Worm (Caenorhabditis elegans): Measurements from ENCODE around the gene nmur-2.
A peak's percentile ranks its signal among the peaks of the same experiment; 100 is the strongest.
"Not testable (repeated sequence)": the region's sequence is repeated elsewhere in the genome, so short reads cannot be mapped to it uniquely, and the experiment has no call there.

The nmur-2 gene

ce11 chrII:98894-99293 lies 25.9 kb downstream of the nmur-2 start, which contains the start of gene C50D2.10:
Gene C50D2.10 (plus strand): TSS chrII:99138.
- TF ChIP-seq tab-1, ztf-23, flt-1 (GFP tag; IDR thresholded peaks at IDR 0.05): not testable (repeated sequence)

DNA sequence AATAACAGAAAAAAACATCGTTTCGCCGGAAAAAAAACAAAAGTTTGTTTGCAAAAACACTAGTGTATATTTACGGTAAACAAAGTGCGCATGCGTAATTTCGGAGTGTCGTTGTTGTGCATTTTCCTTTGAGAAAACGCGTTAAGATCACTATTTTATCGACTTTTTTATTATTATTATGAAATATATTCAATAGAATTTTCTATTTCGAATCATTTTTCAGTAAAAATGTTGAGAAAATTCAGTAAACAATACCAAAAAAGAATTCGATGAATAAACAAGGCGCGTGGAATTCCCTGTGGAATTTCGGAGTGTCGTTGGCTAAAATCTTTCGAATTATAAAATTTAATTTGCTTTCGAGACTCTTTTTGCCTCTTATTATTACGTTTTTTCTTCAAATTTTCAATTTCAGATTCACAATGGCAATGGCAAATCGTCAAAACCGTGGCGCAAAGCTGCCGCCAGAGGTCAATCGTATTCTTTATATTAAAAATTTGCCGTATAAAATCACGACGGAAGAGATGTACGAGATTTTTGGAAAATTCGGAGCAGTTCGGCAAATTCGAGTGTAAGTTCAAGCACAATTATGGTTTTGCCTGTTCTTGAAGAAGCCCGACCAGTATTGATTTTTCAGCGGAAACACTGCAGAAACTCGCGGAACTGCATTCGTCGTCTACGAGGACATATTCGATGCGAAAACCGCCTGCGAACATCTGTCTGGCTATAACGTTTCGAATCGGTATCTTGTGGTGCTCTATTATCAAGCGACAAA lies 26.6 kb downstream of the nmur-2 start, which contains the start of the genes luc-7L3 and sftb-6:
Gene luc-7L3 (minus strand): TSS at position 36 of the 772 bp plus-strand sequence.
Gene sftb-6 (plus strand): TSS at position 413 of the 772 bp plus-strand sequence.
- TF ChIP-seq tab-1 (GFP tag; IDR thresholded peaks at IDR 0.05) (no peak), ztf-23 (GFP tag; IDR thresholded peaks at IDR 0.05) (no peak), med-1 (GFP tag; optimal IDR thresholded peaks at IDR 0.05; ENCODE audit: insufficient read depth) (no peak), ztf-29 (GFP tag; IDR thresholded peaks at IDR 0.05) (no peak), cog-1 (tag; optimal IDR thresholded peaks at IDR 0.05) (peak; percentile 13), flt-1 (GFP tag; IDR thresholded peaks at IDR 0.05) (no peak), ref-1 (GFP tag; conservative IDR thresholded peaks at IDR 0.05) (no peak), T22C8.4 (GFP tag; IDR thresholded peaks at IDR 0.05) (peak; percentile 28; the same call in 1 of the 2 replicates), klf-2 (GFP tag; conservative IDR thresholded peaks at IDR 0.05) (no peak)

DNA sequence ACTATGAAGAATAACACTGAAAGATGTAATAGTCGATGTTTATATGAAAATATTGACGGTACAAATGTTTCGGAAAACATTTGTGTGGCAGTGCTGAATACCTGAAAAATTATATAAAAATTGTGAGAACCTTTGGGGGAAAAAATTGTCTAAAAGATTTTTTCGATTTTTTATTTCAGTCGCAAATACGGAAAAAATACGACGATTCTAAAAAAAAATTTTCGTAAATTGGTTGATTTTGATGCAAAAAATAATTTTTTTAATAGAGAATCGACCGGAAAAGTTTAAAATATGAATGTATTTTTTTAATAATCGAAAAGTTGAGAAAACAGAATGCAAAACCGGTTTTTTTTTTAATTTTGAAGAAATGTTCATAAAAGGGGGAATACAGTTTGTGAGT lies 29.6 kb downstream of the nmur-2 start, which contains the start of gene C50D2.7:
Gene C50D2.7 (minus strand): TSS at position 101 of the 400 bp plus-strand sequence.
- TF ChIP-seq flt-1 (GFP tag; IDR thresholded peaks at IDR 0.05) (no peak), med-1 (GFP tag; optimal IDR thresholded peaks at IDR 0.05; ENCODE audit: insufficient read depth) (no peak), tab-1 (GFP tag; IDR thresholded peaks at IDR 0.05) (no peak), T22C8.4 (GFP tag; IDR thresholded peaks at IDR 0.05) (no peak), ztf-23 (GFP tag; IDR thresholded peaks at IDR 0.05) (no peak), klf-2 (GFP tag; conservative IDR thresholded peaks at IDR 0.05) (no peak), ref-1 (GFP tag; conservative IDR thresholded peaks at IDR 0.05) (no peak), cog-1 (tag; optimal IDR thresholded peaks at IDR 0.05) (no peak), ztf-29 (GFP tag; IDR thresholded peaks at IDR 0.05) (no peak)

DNA sequence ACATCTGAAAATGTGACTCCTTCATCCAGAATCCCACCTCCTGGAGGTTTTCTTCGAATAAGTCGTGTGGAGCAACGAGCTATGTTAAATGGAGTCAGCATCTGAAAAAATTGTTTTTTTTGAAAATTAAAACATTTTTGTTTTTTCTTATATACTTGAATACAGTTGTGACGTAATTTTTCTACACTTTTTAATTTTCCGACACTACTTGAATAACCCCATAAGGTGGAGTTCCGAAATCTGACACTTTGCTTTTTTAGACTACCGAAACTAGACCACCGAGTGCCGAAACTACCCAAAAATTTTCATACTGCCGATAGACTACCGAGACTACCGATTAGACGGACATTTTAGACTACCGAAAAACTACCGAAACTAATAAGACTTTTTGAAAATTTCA lies 33.4 kb downstream of the nmur-2 start, which contains the start of gene mcat-1:
Gene mcat-1 (minus strand): TSS at position 101 of the 400 bp plus-strand sequence.
- TF ChIP-seq med-1 (GFP tag; optimal IDR thresholded peaks at IDR 0.05; ENCODE audit: insufficient read depth) (no peak), ztf-29 (GFP tag; IDR thresholded peaks at IDR 0.05) (no peak), ztf-23 (GFP tag; IDR thresholded peaks at IDR 0.05) (no peak), ref-1 (GFP tag; conservative IDR thresholded peaks at IDR 0.05) (no peak), cog-1 (tag; optimal IDR thresholded peaks at IDR 0.05) (no peak), tab-1 (GFP tag; IDR thresholded peaks at IDR 0.05) (no peak)

- TF ChIP-seq flt-1 (GFP tag; IDR thresholded peaks at IDR 0.05) = no peak
- no peak for TF ChIP-seq cog-1 (tag; optimal IDR thresholded peaks at IDR 0.05)
- no peak for TF ChIP-seq ref-1 (GFP tag; conservative IDR thresholded peaks at IDR 0.05)
- TF ChIP-seq tab-1 (GFP tag; IDR thresholded peaks at IDR 0.05) = no peak
- no peak for TF ChIP-seq ztf-29 (GFP tag; IDR thresholded peaks at IDR 0.05)
- TF ChIP-seq klf-2 (GFP tag; conservative IDR thresholded peaks at IDR 0.05) = no peak
- no peak for TF ChIP-seq med-1 (GFP tag; optimal IDR thresholded peaks at IDR 0.05; ENCODE audit: insufficient read depth)
- no peak for TF ChIP-seq ztf-23 (GFP tag; IDR thresholded peaks at IDR 0.05)
- TF ChIP-seq T22C8.4 (GFP tag; IDR thresholded peaks at IDR 0.05) = no peak
Observed at ce11 chrII:87937-88336, 36.9 kb downstream of the nmur-2 start.

ce11 chrII:86794-87193 lies 38.0 kb downstream of the nmur-2 start:
- TF ChIP-seq T22C8.4 (GFP tag; IDR thresholded peaks at IDR 0.05) (no peak), klf-2 (GFP tag; conservative IDR thresholded peaks at IDR 0.05) (no peak), flt-1 (GFP tag; IDR thresholded peaks at IDR 0.05) (no peak), cog-1 (tag; optimal IDR thresholded peaks at IDR 0.05) (no peak), med-1 (GFP tag; optimal IDR thresholded peaks at IDR 0.05; ENCODE audit: insufficient read depth) (no peak), ztf-29 (GFP tag; IDR thresholded peaks at IDR 0.05) (no peak), ztf-23 (GFP tag; IDR thresholded peaks at IDR 0.05) (no peak), tab-1 (GFP tag; IDR thresholded peaks at IDR 0.05) (no peak), ref-1 (GFP tag; conservative IDR thresholded peaks at IDR 0.05) (no peak)

DNA sequence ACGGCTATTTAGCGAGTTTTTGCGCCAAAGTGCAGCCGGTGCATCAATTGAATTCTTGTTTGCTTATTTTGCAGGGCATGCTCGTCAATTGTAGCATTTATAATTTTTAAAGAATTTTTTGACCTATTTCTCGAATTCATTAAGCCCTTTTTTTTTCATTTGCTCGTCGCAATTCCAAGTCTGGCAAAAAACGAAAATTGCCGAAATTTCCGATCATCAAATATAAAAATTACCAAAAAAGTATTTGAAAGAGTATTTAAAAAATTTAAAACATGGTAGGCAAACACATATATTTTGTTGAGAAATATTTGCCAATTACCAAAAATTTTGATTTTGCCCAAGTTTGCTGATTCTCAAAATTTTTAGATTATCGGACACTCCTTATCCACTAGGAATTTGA lies 40.7 kb downstream of the nmur-2 start, which contains the start of gene C50D2.6:
Gene C50D2.6 (plus strand): TSS at position 301 of the 400 bp plus-strand sequence.
- TF ChIP-seq med-1 (GFP tag; optimal IDR thresholded peaks at IDR 0.05; ENCODE audit: insufficient read depth) = no peak
- no peak for TF ChIP-seq ref-1 (GFP tag; conservative IDR thresholded peaks at IDR 0.05)
- TF ChIP-seq tab-1 (GFP tag; IDR thresholded peaks at IDR 0.05) = no peak
- no peak for TF ChIP-seq ztf-29 (GFP tag; IDR thresholded peaks at IDR 0.05)
- no peak for TF ChIP-seq klf-2 (GFP tag; conservative IDR thresholded peaks at IDR 0.05)
- no peak for TF ChIP-seq ztf-23 (GFP tag; IDR thresholded peaks at IDR 0.05)
- no peak for TF ChIP-seq T22C8.4 (GFP tag; IDR thresholded peaks at IDR 0.05)
- no peak for TF ChIP-seq flt-1 (GFP tag; IDR thresholded peaks at IDR 0.05)
- no peak for TF ChIP-seq cog-1 (tag; optimal IDR thresholded peaks at IDR 0.05)

- TF ChIP-seq ztf-29 (GFP tag; IDR thresholded peaks at IDR 0.05) (no peak), med-1 (GFP tag; optimal IDR thresholded peaks at IDR 0.05; ENCODE audit: insufficient read depth) (no peak), klf-2 (GFP tag; conservative IDR thresholded peaks at IDR 0.05) (no peak), ztf-23 (GFP tag; IDR thresholded peaks at IDR 0.05) (no peak), cog-1 (tag; optimal IDR thresholded peaks at IDR 0.05) (no peak), ref-1 (GFP tag; conservative IDR thresholded peaks at IDR 0.05) (no peak), flt-1 (GFP tag; IDR thresholded peaks at IDR 0.05) (no peak), tab-1 (GFP tag; IDR thresholded peaks at IDR 0.05) (no peak), T22C8.4 (GFP tag; IDR thresholded peaks at IDR 0.05) (no peak)
Observed at ce11 chrII:79166-79565, 45.6 kb downstream of the nmur-2 start, which contains the start of gene C23H3.9. Gene C23H3.9 (minus strand): TSS chrII:79266.

- TF ChIP-seq ztf-23 (GFP tag; IDR thresholded peaks at IDR 0.05) (no peak), ztf-29 (GFP tag; IDR thresholded peaks at IDR 0.05) (no peak), ref-1 (GFP tag; conservative IDR thresholded peaks at IDR 0.05) (no peak), cog-1 (tag; optimal IDR thresholded peaks at IDR 0.05) (no peak), T22C8.4 (GFP tag; IDR thresholded peaks at IDR 0.05) (no peak), tab-1 (GFP tag; IDR thresholded peaks at IDR 0.05) (no peak), klf-2 (GFP tag; conservative IDR thresholded peaks at IDR 0.05) (no peak)
Observed at ce11 chrII:76662-77061, 48.1 kb downstream of the nmur-2 start.
